Worm (Caenorhabditis elegans) whole organism, L4 larva: ENCODE results near the gene snf-10.

Source experiments
- F26F4.8 ChIP-seq: fragments of 200-800 bp; sonication (Bioruptor generic); conservative IDR thresholded peaks from 2 replicates; pipeline ENCODE4 v1.3.6; 2022; ENCODE audit warnings: missing genetic modification characterization, missing compliant biosample characterization
- T26A8.4 ChIP-seq: fragments of 200-800 bp; sonication (Bioruptor generic); IDR thresholded peaks from 2 replicates; pipeline ENCODE4 v1.3.6; 2022; ENCODE audit warnings: missing genetic modification characterization, missing compliant biosample characterization
- Y105C5A.15 ChIP-seq: fragments of 200-800 bp; sonication (Bioruptor generic); IDR thresholded peaks from 2 replicates; pipeline ENCODE4 v1.3.6; 2022; ENCODE audit warnings: missing genetic modification characterization, missing compliant biosample characterization
- aha-1 ChIP-seq: fragments of 150-350 bp; peaks from one replicate; lab custom pipeline; 2014; ENCODE audit warnings: missing biosample characterization, missing genetic modification characterization
- arid-1 ChIP-seq: fragments of 200-800 bp; sonication (Bioruptor generic); conservative IDR thresholded peaks from 2 replicates; pipeline ENCODE4 v1.3.6; 2022; ENCODE audit warnings: missing genetic modification reagents, missing genetic modification characterization, missing compliant biosample characterization
- attf-4 ChIP-seq: sonication (generic microtip); optimal IDR thresholded peaks from 3 replicates; lab custom pipeline; 2017; ENCODE audit warnings: missing biosample characterization, missing genetic modification characterization
- ceh-28 ChIP-seq: fragments of 150-350 bp; optimal IDR thresholded peaks from 2 replicates; lab custom pipeline; 2014; ENCODE audit warnings: missing biosample characterization, missing genetic modification reagents, missing genetic modification characterization
- ceh-62 ChIP-seq: sonication (generic microtip); optimal IDR thresholded peaks from 2 replicates; lab custom pipeline; 2017; ENCODE audit warnings: missing biosample characterization, missing genetic modification characterization
- ctbp-1 ChIP-seq: fragments of 200-800 bp; sonication (Bioruptor generic); IDR thresholded peaks from 2 replicates; pipeline ENCODE4 v1.3.6; 2022; ENCODE audit warnings: missing genetic modification reagents, missing genetic modification characterization, missing compliant biosample characterization
- dmd-6 ChIP-seq: fragments of 200-800 bp; sonication (Bioruptor generic); IDR thresholded peaks from 2 replicates; pipeline ENCODE4 v1.3.6; 2022; ENCODE audit warnings: missing genetic modification reagents, missing genetic modification characterization, missing compliant biosample characterization
- duxl-1 ChIP-seq: sonication (generic microtip); optimal IDR thresholded peaks from 2 replicates; lab custom pipeline; 2016; ENCODE audit warnings: mild to moderate bottlenecking, missing genetic modification characterization, moderate library complexity, missing compliant biosample characterization; ENCODE audit not compliant: poor library complexity
- hif-1 ChIP-seq, 2 experiments: sonication (generic microtip); optimal IDR thresholded peaks; 2 replicates each; lab custom pipeline; 2016 to 2017; ENCODE audit warnings: missing compliant biosample characterization in 2 of 2, missing genetic modification characterization in 2 of 2, missing genetic modification reagents in 2 of 2, missing genotype in 2 of 2, mild to moderate bottlenecking in 1 of 2
- hlh-11 ChIP-seq: fragments of 200-800 bp; sonication (Bioruptor generic); optimal IDR thresholded peaks from 2 replicates; lab custom pipeline; 2018; ENCODE audit warnings: mild to moderate bottlenecking, missing genetic modification characterization, missing compliant biosample characterization
- hlh-30 ChIP-seq: sonication (generic microtip); optimal IDR thresholded peaks from 2 replicates; lab custom pipeline; 2017; ENCODE audit warnings: antibody characterized with exemption, mild to moderate bottlenecking, missing genetic modification characterization, missing compliant biosample characterization; ENCODE audit not compliant: insufficient read depth
- hmg-1.1 ChIP-seq: fragments of 200-800 bp; sonication (Bioruptor generic); IDR thresholded peaks from 2 replicates; pipeline ENCODE4 v1.3.6; 2022; ENCODE audit warnings: missing genetic modification reagents, missing genetic modification characterization, missing compliant biosample characterization
- lim-7 ChIP-seq: fragments of 200-800 bp; sonication (Bioruptor generic); IDR thresholded peaks from 2 replicates; pipeline ENCODE4 v1.3.6; 2022; ENCODE audit warnings: missing genetic modification characterization, missing compliant biosample characterization
- lin-1 ChIP-seq: fragments of 200-800 bp; sonication (Bioruptor generic); IDR thresholded peaks from 2 replicates; pipeline ENCODE4 v1.3.6; 2022; ENCODE audit warnings: missing genetic modification reagents, missing genetic modification characterization, missing compliant biosample characterization
- lin-38 ChIP-seq: fragments of 200-800 bp; sonication (Bioruptor generic); IDR thresholded peaks from 2 replicates; pipeline ENCODE4 v1.3.6; 2022; ENCODE audit warnings: missing genetic modification reagents, missing genetic modification characterization, missing compliant biosample characterization
- lir-3 ChIP-seq: sonication (generic microtip); optimal IDR thresholded peaks from 2 replicates; lab custom pipeline; 2016; ENCODE audit warnings: mild to moderate bottlenecking, missing genetic modification characterization, missing compliant biosample characterization
- lsy-2 ChIP-seq, 2 experiments: fragments of 150-350 bp in 1 of 2; sonication (generic microtip) in 1 of 2; optimal IDR thresholded peaks; 2 replicates each; lab custom pipeline; 2014 to 2017; ENCODE audit warnings: missing biosample characterization in 2 of 2, missing genetic modification characterization in 2 of 2
- madf-5 ChIP-seq, 2 experiments: fragments of 200-800 bp; sonication (Bioruptor generic); IDR thresholded peaks; 2 replicates each; pipeline ENCODE4 v1.3.6; 2022; ENCODE audit warnings: missing compliant biosample characterization in 2 of 2, missing genetic modification characterization in 2 of 2
- mdl-1 ChIP-seq, 2 experiments: fragments of 150-350 bp in 1 of 2; sonication (generic microtip) in 1 of 2; optimal IDR thresholded peaks; 2 replicates each; lab custom pipeline; 2014 to 2017; ENCODE audit warnings: missing biosample characterization in 2 of 2, missing genetic modification characterization in 2 of 2
- mep-1 ChIP-seq: fragments of 150-350 bp; sonication (generic microtip); optimal IDR thresholded peaks from 3 replicates; lab custom pipeline; 2014; ENCODE audit warnings: missing biosample characterization, missing genetic modification characterization
- mes-2 ChIP-seq: sonication (generic microtip); optimal IDR thresholded peaks from 2 replicates; lab custom pipeline; 2016; ENCODE audit warnings: missing genotype, mild to moderate bottlenecking, missing genetic modification characterization, missing compliant biosample characterization; ENCODE audit not compliant: poor library complexity, severe bottlenecking
- mxl-2 ChIP-seq: fragments of 200-800 bp; sonication (Bioruptor generic); conservative IDR thresholded peaks from 2 replicates; pipeline ENCODE4 v1.3.6; 2022; ENCODE audit warnings: missing genetic modification reagents, missing genetic modification characterization, missing compliant biosample characterization
- mxl-3 ChIP-seq: fragments of 200-800 bp; sonication (Bioruptor generic); optimal IDR thresholded peaks from 2 replicates; lab custom pipeline; 2018; ENCODE audit warnings: mild to moderate bottlenecking, missing genetic modification characterization, missing compliant biosample characterization
- nhr-102 ChIP-seq: sonication (generic microtip); optimal IDR thresholded peaks from 2 replicates; lab custom pipeline; 2016; ENCODE audit warnings: mild to moderate bottlenecking, missing genetic modification characterization, moderate library complexity, missing compliant biosample characterization
- nhr-11 ChIP-seq: fragments of 150-350 bp; optimal IDR thresholded peaks from 2 replicates; lab custom pipeline; 2014; ENCODE audit warnings: missing biosample characterization, missing genetic modification characterization
- nhr-28 ChIP-seq: fragments of 150-350 bp; optimal IDR thresholded peaks from 2 replicates; lab custom pipeline; 2014; ENCODE audit warnings: missing biosample characterization, missing genetic modification characterization
- nhr-41 ChIP-seq: fragments of 200-800 bp; sonication (Bioruptor generic); IDR thresholded peaks from 2 replicates; pipeline ENCODE4 v1.3.6; 2022; ENCODE audit warnings: missing genetic modification reagents, missing genetic modification characterization, missing compliant biosample characterization
- snpc-1.2 ChIP-seq: fragments of 200-800 bp; sonication (Bioruptor generic); IDR thresholded peaks from 2 replicates; pipeline ENCODE4 v1.3.6; 2022; ENCODE audit warnings: missing genetic modification reagents, missing genetic modification characterization, missing compliant biosample characterization
- unc-130 ChIP-seq: sonication (generic microtip); optimal IDR thresholded peaks from 2 replicates; lab custom pipeline; 2016; ENCODE audit warnings: missing genetic modification reagents, missing genetic modification characterization, missing compliant biosample characterization
- unc-62 ChIP-seq, 3 experiments: fragments of 150-350 bp in 1 of 3; sonication (generic microtip); optimal IDR thresholded peaks in 2 of 3; peaks in 1 of 3; 1 replicate in 1 of 3; 2 replicates in 2 of 3; lab custom pipeline; 2014 to 2017; ENCODE audit warnings: missing biosample characterization in 3 of 3, missing genetic modification characterization in 3 of 3, missing genetic modification reagents in 3 of 3, missing genotype in 1 of 3

Gene snf-10

DNA sequence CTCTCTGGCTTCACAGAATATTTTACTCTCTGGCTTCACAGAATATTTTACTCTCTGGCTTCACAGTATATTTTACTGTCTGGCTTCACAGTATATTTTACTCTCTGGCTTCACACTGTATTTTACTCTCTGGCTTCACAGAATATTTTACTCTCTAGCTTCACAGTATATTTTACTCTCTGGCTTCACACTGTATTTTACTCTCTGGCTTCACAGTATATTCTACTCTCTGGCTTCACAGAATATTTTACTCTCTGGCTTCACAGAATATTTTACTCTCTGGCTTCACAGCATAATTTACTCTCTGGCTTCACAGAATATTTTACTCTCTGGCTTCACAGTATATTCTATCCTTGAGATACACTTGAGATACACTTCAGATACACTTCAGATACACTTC lies 9.7 kb upstream of the snf-10 start:
- TF ChIP-seq mxl-2, result 0 out of 2 replicates have a peak, but pooled peaks have one; percentile 22
- peak; percentile 89 for TF ChIP-seq F26F4.8 (GFP tag; lab: Robert Waterston, UW)
- TF ChIP-seq madf-5 (GFP tag; IDR thresholded peaks at IDR 0.05; lab: Robert Waterston, UW), result peak in 1 of 2 experiments; percentile 74; a peak in 1 of 4 replicates
- TF ChIP-seq Y105C5A.15 (GFP tag; lab: Robert Waterston, UW), result peak; percentile 61; the same call in 1 of the 2 replicates
- TF ChIP-seq lim-7 (GFP tag; lab: Robert Waterston, UW), result peak; percentile 62; the same call in 1 of the 2 replicates
- 0 out of 2 replicates have a peak, but pooled peaks have one; percentile 11 for TF ChIP-seq ctbp-1 (GFP tag; lab: Robert Waterston, UW)
- 0 out of 2 replicates have a peak, but pooled peaks have one; percentile 16 for TF ChIP-seq lin-1
- TF ChIP-seq, all 104 proteins: peak for 7; not testable (repeated sequence) for 97

DNA sequence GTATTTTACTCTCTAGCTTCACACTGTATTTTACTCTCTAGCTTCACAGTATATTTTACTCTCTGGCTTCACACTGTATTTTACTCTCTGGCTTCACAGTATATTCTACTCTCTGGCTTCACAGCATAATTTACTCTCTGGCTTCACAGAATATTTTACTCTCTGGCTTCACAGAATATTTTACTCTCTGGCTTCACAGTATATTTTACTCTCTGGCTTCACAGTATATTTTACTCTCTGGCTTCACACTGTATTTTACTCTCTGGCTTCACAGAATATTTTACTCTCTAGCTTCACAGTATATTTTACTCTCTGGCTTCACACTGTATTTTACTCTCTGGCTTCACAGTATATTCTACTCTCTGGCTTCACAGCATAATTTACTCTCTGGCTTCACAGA lies 9.3 kb upstream of the snf-10 start:
- TF ChIP-seq dmd-6 (GFP tag; lab: Robert Waterston, UW), result 0 out of 2 replicates have a peak, but pooled peaks have one; percentile 9

DNA sequence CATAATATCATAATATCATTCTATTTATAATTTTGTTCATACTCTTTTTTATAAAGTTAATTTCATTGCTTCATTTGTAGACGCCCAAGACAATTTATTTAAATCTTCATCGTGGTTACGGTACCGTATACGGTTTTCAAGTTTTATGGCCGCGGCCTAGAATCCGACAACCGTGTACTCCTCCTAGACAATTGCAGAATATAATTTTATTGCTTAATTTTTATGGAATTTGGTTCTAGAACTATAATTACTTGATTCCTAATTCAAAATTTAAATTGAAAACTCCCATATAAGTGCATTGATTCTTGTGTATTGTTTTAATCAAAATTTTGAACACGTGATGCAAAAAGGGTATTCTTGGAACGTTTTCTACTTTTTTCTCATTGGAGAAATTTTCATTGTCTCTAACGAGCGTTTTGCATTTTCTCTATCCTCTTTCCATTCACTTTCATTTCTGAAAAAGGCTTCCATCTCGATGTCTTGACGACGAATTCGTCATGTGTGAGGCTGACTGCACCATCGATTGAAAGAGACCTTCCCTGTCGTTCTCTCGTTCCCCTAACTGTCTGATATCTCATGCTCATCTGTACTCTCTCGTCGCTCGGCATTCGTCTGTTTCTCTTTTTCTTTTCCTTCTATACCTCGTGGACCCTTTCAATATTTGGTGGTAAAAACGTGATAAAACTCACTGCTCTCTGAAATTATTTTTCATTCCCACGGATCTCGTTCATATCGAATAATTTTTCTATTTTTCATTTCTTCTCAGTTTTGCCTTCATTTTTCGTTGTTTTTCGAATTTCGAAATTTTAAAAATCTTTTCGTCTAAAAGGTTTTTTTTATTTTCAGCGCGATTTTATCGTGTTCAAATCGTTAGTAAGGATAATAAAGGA lies 757 bp upstream of the snf-10 start, which contains the start of gene pap-1:
pap-1 (plus strand) TSS at position 840 of the 890 bp plus-strand sequence.
- TF ChIP-seq mdl-1 (tag; optimal IDR thresholded peaks at IDR 0.05; lab: Kevin White, UChicago) (peak in 1 of 2 experiments; percentile 67), snpc-1.2 (GFP tag; lab: Robert Waterston, UW) (no peak), arid-1 (GFP tag; lab: Robert Waterston, UW) (no peak), ceh-62 (no peak), attf-4 (tag; lab: Kevin White, UChicago) (no peak), hlh-30 (tag; lab: Kevin White, UChicago) (peak; percentile 95), unc-62 (GFP tag; optimal IDR thresholded peaks at IDR 0.05 in 1 of 2; lab: Kevin White, UChicago) (no peak), unc-62 (tag; optimal IDR thresholded peaks at IDR 0.05; lab: Kevin White, UChicago) (no peak), T26A8.4 (GFP tag; lab: Robert Waterston, UW) (no peak), mep-1 (tag; lab: Kevin White, UChicago) (no peak), ceh-28 (tag; lab: Kevin White, UChicago) (peak; percentile 59), nhr-11 (tag; lab: Kevin White, UChicago) (no peak), hmg-1.1 (GFP tag; lab: Robert Waterston, UW) (no peak), unc-130 (GFP tag; lab: Kevin White, UChicago) (peak; percentile 6), hif-1 (tag; optimal IDR thresholded peaks at IDR 0.05; lab: Kevin White, UChicago) (peak in 1 of 2 experiments; percentile 25), nhr-102 (no peak), mes-2 (tag; lab: Kevin White, UChicago) (peak; percentile 75), nhr-28 (no peak), duxl-1 (no peak), mxl-3 (GFP tag; lab: Kevin White, UChicago) (peak; percentile 28), madf-5 (GFP tag; IDR thresholded peaks at IDR 0.05; lab: Robert Waterston, UW) (no peak), hlh-11 (peak; percentile 57), lsy-2 (tag; optimal IDR thresholded peaks at IDR 0.05; lab: Kevin White, UChicago) (peak in 1 of 2 experiments; percentile 36), nhr-41 (GFP tag; lab: Robert Waterston, UW) (no peak), lir-3 (tag; lab: Kevin White, UChicago) (no peak), aha-1 (peak; percentile 15), lin-38 (peak; percentile 20; the same call in 1 of the 2 replicates)
